Worm (Caenorhabditis elegans): Measurements from ENCODE around the gene nhr-18.

ce11 chrV:2254553-2255124 is 27.6 kb downstream of the nhr-18 start, which contains the start of gene str-253:
- TF ChIP-seq tab-1 (GFP tag; IDR thresholded peaks at IDR 0.05) (no peak), ztf-29 (GFP tag; IDR thresholded peaks at IDR 0.05) (no peak)

All from whole organism, midembryonic.